Worm (Caenorhabditis elegans) whole organism, L4 larva: Measurements from ENCODE around the gene natc-2.
A peak's percentile ranks its signal among the peaks of the same experiment; 100 is the strongest.

Experiments
- F37D6.2 ChIP-seq: sonication (generic microtip); optimal IDR thresholded peaks from 2 replicates; lab custom pipeline; 2016; ENCODE audit warnings: mild to moderate bottlenecking, missing genetic modification characterization, missing compliant biosample characterization
- F49E8.2 ChIP-seq: sonication (generic microtip); optimal IDR thresholded peaks from 2 replicates; lab custom pipeline; 2016; ENCODE audit warnings: missing compliant biosample characterization, mild to moderate bottlenecking, missing genetic modification characterization, borderline replicate concordance
- arid-1 ChIP-seq: fragments of 200-800 bp; sonication (Bioruptor generic); conservative IDR thresholded peaks from 2 replicates; pipeline ENCODE4 v1.3.6; 2022; ENCODE audit warnings: missing genetic modification reagents, missing genetic modification characterization, missing compliant biosample characterization
- attf-4 ChIP-seq: sonication (generic microtip); optimal IDR thresholded peaks from 3 replicates; lab custom pipeline; 2017; ENCODE audit warnings: missing biosample characterization, missing genetic modification characterization
- ceh-28 ChIP-seq: fragments of 150-350 bp; optimal IDR thresholded peaks from 2 replicates; lab custom pipeline; 2014; ENCODE audit warnings: missing biosample characterization, missing genetic modification reagents, missing genetic modification characterization
- ceh-32 ChIP-seq: sonication (generic microtip); optimal IDR thresholded peaks from 2 replicates; lab custom pipeline; 2016; ENCODE audit warnings: mild to moderate bottlenecking, missing genetic modification characterization, missing compliant biosample characterization; ENCODE audit not compliant: poor library complexity
- ceh-82 ChIP-seq: sonication (generic microtip); optimal IDR thresholded peaks from 2 replicates; lab custom pipeline; 2017; ENCODE audit warnings: missing biosample characterization, missing genetic modification characterization
- duxl-1 ChIP-seq: sonication (generic microtip); optimal IDR thresholded peaks from 2 replicates; lab custom pipeline; 2016; ENCODE audit warnings: mild to moderate bottlenecking, missing genetic modification characterization, moderate library complexity, missing compliant biosample characterization; ENCODE audit not compliant: poor library complexity
- dve-1 ChIP-seq: sonication (generic microtip); optimal IDR thresholded peaks from 2 replicates; lab custom pipeline; 2017; ENCODE audit warnings: antibody characterized with exemption, mild to moderate bottlenecking, missing genetic modification characterization, missing compliant biosample characterization; ENCODE audit not compliant: insufficient read depth
- egl-43 ChIP-seq: fragments of 200-800 bp; sonication (Bioruptor generic); IDR thresholded peaks from 2 replicates; pipeline ENCODE4 v1.3.6; 2022; ENCODE audit warnings: missing genetic modification reagents, missing genetic modification characterization, missing compliant biosample characterization
- fos-1 ChIP-seq: fragments of 150-350 bp; optimal IDR thresholded peaks from 2 replicates; lab custom pipeline; 2014; ENCODE audit warnings: missing biosample characterization, missing genetic modification characterization
- gei-8 ChIP-seq: fragments of 200-800 bp; sonication (Bioruptor generic); optimal IDR thresholded peaks from 2 replicates; lab custom pipeline; 2018; ENCODE audit warnings: mild to moderate bottlenecking, missing genetic modification characterization, missing compliant biosample characterization
- hlh-30 ChIP-seq: sonication (generic microtip); optimal IDR thresholded peaks from 2 replicates; lab custom pipeline; 2017; ENCODE audit warnings: antibody characterized with exemption, mild to moderate bottlenecking, missing genetic modification characterization, missing compliant biosample characterization; ENCODE audit not compliant: insufficient read depth
- hmg-1.1 ChIP-seq: fragments of 200-800 bp; sonication (Bioruptor generic); IDR thresholded peaks from 2 replicates; pipeline ENCODE4 v1.3.6; 2022; ENCODE audit warnings: missing genetic modification reagents, missing genetic modification characterization, missing compliant biosample characterization
- lin-39 ChIP-seq: fragments of 150-350 bp; optimal IDR thresholded peaks from 2 replicates; lab custom pipeline; 2014; ENCODE audit warnings: missing biosample characterization, missing genetic modification reagents, missing genetic modification characterization
- mdl-1 ChIP-seq, 2 experiments: fragments of 150-350 bp in 1 of 2; sonication (generic microtip) in 1 of 2; optimal IDR thresholded peaks; 2 replicates each; lab custom pipeline; 2014 to 2017; ENCODE audit warnings: missing biosample characterization in 2 of 2, missing genetic modification characterization in 2 of 2
- mxl-3 ChIP-seq: fragments of 200-800 bp; sonication (Bioruptor generic); optimal IDR thresholded peaks from 2 replicates; lab custom pipeline; 2018; ENCODE audit warnings: mild to moderate bottlenecking, missing genetic modification characterization, missing compliant biosample characterization
- nhr-102 ChIP-seq: sonication (generic microtip); optimal IDR thresholded peaks from 2 replicates; lab custom pipeline; 2016; ENCODE audit warnings: mild to moderate bottlenecking, missing genetic modification characterization, moderate library complexity, missing compliant biosample characterization
- nhr-28 ChIP-seq: fragments of 150-350 bp; optimal IDR thresholded peaks from 2 replicates; lab custom pipeline; 2014; ENCODE audit warnings: missing biosample characterization, missing genetic modification characterization
- nhr-42 ChIP-seq: fragments of 200-800 bp; sonication (Bioruptor generic); IDR thresholded peaks from 2 replicates; pipeline ENCODE4 v1.3.6; 2022; ENCODE audit warnings: missing genetic modification characterization, missing compliant biosample characterization
- php-3 ChIP-seq: fragments of 200-800 bp; sonication (Bioruptor generic); IDR thresholded peaks from 2 replicates; pipeline ENCODE4 v1.3.6; 2022; ENCODE audit warnings: missing genetic modification reagents, missing genetic modification characterization, missing compliant biosample characterization
- pqm-1 ChIP-seq: sonication (generic microtip); optimal IDR thresholded peaks from 2 replicates; lab custom pipeline; 2017; ENCODE audit warnings: missing biosample characterization, missing genetic modification characterization
- rbr-2 ChIP-seq: sonication (generic microtip); optimal IDR thresholded peaks from 2 replicates; lab custom pipeline; 2016; ENCODE audit warnings: missing genotype, missing genetic modification characterization, missing compliant biosample characterization
- sdz-12 ChIP-seq: fragments of 200-800 bp; sonication (Bioruptor generic); optimal IDR thresholded peaks from 2 replicates; lab custom pipeline; 2018; ENCODE audit warnings: mild to moderate bottlenecking, missing genetic modification characterization, missing compliant biosample characterization
- set-16 ChIP-seq: fragments of 200-800 bp; sonication (Bioruptor generic); IDR thresholded peaks from 2 replicates; pipeline ENCODE4 v1.3.6; 2022; ENCODE audit warnings: missing genetic modification reagents, missing genetic modification characterization, missing compliant biosample characterization
- skn-1 ChIP-seq: fragments of 150-350 bp; optimal IDR thresholded peaks from 2 replicates; lab custom pipeline; 2014; ENCODE audit warnings: missing biosample characterization, missing genetic modification characterization
- snpc-1.2 ChIP-seq: fragments of 200-800 bp; sonication (Bioruptor generic); IDR thresholded peaks from 2 replicates; pipeline ENCODE4 v1.3.6; 2022; ENCODE audit warnings: missing genetic modification reagents, missing genetic modification characterization, missing compliant biosample characterization
- spr-1 ChIP-seq: sonication (generic microtip); optimal IDR thresholded peaks from 2 replicates; lab custom pipeline; 2016; ENCODE audit warnings: mild to moderate bottlenecking, missing genetic modification characterization, missing compliant biosample characterization
- tra-1 ChIP-seq: fragments of 200-800 bp; sonication (Bioruptor generic); IDR thresholded peaks from 2 replicates; pipeline ENCODE4 v1.3.6; 2022; ENCODE audit warnings: missing genetic modification reagents, missing genetic modification characterization, missing compliant biosample characterization
- unc-39 ChIP-seq: sonication (generic microtip); optimal IDR thresholded peaks from 2 replicates; lab custom pipeline; 2017; ENCODE audit warnings: missing biosample characterization, missing genetic modification characterization
- unc-62 ChIP-seq, 3 experiments: fragments of 150-350 bp in 1 of 3; sonication (generic microtip); optimal IDR thresholded peaks in 2 of 3; peaks in 1 of 3; 1 replicate in 1 of 3; 2 replicates in 2 of 3; lab custom pipeline; 2014 to 2017; ENCODE audit warnings: missing biosample characterization in 3 of 3, missing genetic modification characterization in 3 of 3, missing genetic modification reagents in 3 of 3, missing genotype in 1 of 3
- zag-1 ChIP-seq: fragments of 150-350 bp; optimal IDR thresholded peaks from 2 replicates; lab custom pipeline; 2014; ENCODE audit warnings: missing biosample characterization, missing genetic modification characterization
- zip-2 ChIP-seq: fragments of 150-350 bp; optimal IDR thresholded peaks from 2 replicates; lab custom pipeline; 2014; ENCODE audit warnings: missing biosample characterization, missing genetic modification characterization
- ztf-7 ChIP-seq: fragments of 150-350 bp; optimal IDR thresholded peaks from 2 replicates; lab custom pipeline; 2014; ENCODE audit warnings: missing biosample characterization, missing genetic modification characterization

Gene natc-2

ce11 chrV:5273770-5274169, at the start of gene natc-2:
TSS of gene natc-2 (plus strand) at chrV:5274070.
- TF ChIP-seq ztf-7 (tag; lab: Kevin White, UChicago) (no peak), fos-1 (tag; lab: Kevin White, UChicago) (no peak), tra-1 (GFP tag; lab: Robert Waterston, UW) (no peak), egl-43 (GFP tag; lab: Robert Waterston, UW) (no peak), hlh-30 (tag; lab: Kevin White, UChicago) (no peak), rbr-2 (no peak), zag-1 (tag; lab: Kevin White, UChicago) (no peak), php-3 (GFP tag; lab: Robert Waterston, UW) (no peak), F37D6.2 (tag; lab: Kevin White, UChicago) (no peak), F49E8.2 (tag; lab: Kevin White, UChicago) (no peak), spr-1 (tag; lab: Kevin White, UChicago) (no peak), nhr-102 (tag; lab: Kevin White, UChicago) (no peak), skn-1 (tag; lab: Kevin White, UChicago) (no peak), duxl-1 (tag; lab: Kevin White, UChicago) (no peak), ceh-32 (tag; lab: Kevin White, UChicago) (no peak), snpc-1.2 (GFP tag; lab: Robert Waterston, UW) (no peak), zip-2 (no peak)

ce11 chrV:5225660-5226059, 48.2 kb upstream of the natc-2 start:
- TF ChIP-seq nhr-102 (tag; lab: Kevin White, UChicago) (no peak), mdl-1 (tag; optimal IDR thresholded peaks at IDR 0.05; lab: Kevin White, UChicago) (peak in 1 of 2 experiments; percentile 3)

ce11 chrV:5228513-5228912, 45.4 kb upstream of the natc-2 start:
- TF ChIP-seq snpc-1.2 (GFP tag; lab: Robert Waterston, UW) (no peak), arid-1 (GFP tag; lab: Robert Waterston, UW) (no peak), unc-62 (GFP tag; optimal IDR thresholded peaks at IDR 0.05 in 1 of 2; lab: Kevin White, UChicago) (peak in 1 of 2 experiments; percentile 85), unc-62 (tag; optimal IDR thresholded peaks at IDR 0.05; lab: Kevin White, UChicago) (no peak), nhr-28 (tag; lab: Kevin White, UChicago) (peak; percentile 21)

ce11 chrV:5233777-5234176, 40.1 kb upstream of the natc-2 start, which contains the start of gene cest-32:
TSS of gene cest-32 (minus strand) at chrV:5233891.
- no peak for TF ChIP-seq sdz-12 (GFP tag; lab: Kevin White, UChicago)
- TF ChIP-seq dve-1 (tag; lab: Kevin White, UChicago) = peak; percentile 2
- TF ChIP-seq, all 104 proteins: peak for 1

ce11 chrV:5237116-5237515, 36.8 kb upstream of the natc-2 start, which contains the start of gene cest-35.2:
TSS of gene cest-35.2 (minus strand) at chrV:5237216.
- no peak for TF ChIP-seq snpc-1.2 (GFP tag; lab: Robert Waterston, UW)
- TF ChIP-seq unc-39 (tag; lab: Kevin White, UChicago) = no peak
- no peak for TF ChIP-seq ceh-82 (tag; lab: Kevin White, UChicago)
- no peak for TF ChIP-seq set-16
- no peak for TF ChIP-seq mxl-3 (GFP tag; lab: Kevin White, UChicago)
- TF ChIP-seq nhr-42 (GFP tag; lab: Robert Waterston, UW) = no peak
- TF ChIP-seq gei-8 (GFP tag; lab: Kevin White, UChicago) = no peak
- no peak for TF ChIP-seq lin-39 (tag; lab: Kevin White, UChicago)
- TF ChIP-seq nhr-28 (tag; lab: Kevin White, UChicago) = peak; percentile 69

ce11 chrV:5239404-5239803, 34.5 kb upstream of the natc-2 start, which contains the start of gene C52A10.3:
TSS of gene C52A10.3 (minus strand) at chrV:5239504.
- TF ChIP-seq hmg-1.1 (GFP tag; lab: Robert Waterston, UW) = no peak
- no peak for TF ChIP-seq attf-4 (tag; lab: Kevin White, UChicago)
- TF ChIP-seq nhr-28 (tag; lab: Kevin White, UChicago) = no peak
- no peak for TF ChIP-seq skn-1 (tag; lab: Kevin White, UChicago)
- TF ChIP-seq lin-39 (tag; lab: Kevin White, UChicago) = no peak
- no peak for TF ChIP-seq mdl-1 (tag; optimal IDR thresholded peaks at IDR 0.05; lab: Kevin White, UChicago)
- TF ChIP-seq ceh-28 = no peak
- TF ChIP-seq tra-1 (GFP tag; lab: Robert Waterston, UW) = no peak
- TF ChIP-seq pqm-1 = no peak
